Fruit fly (Drosophila melanogaster) Kc167 (cell line): ENCODE measurements around the gene emb.

Experiments
- h ChIP-seq: fragments of >200 bp; optimal IDR thresholded peaks from 3 replicates; lab custom pipeline; 2018; ENCODE audit warnings: missing external identifiers
- insv ChIP-seq: fragments of >200 bp; optimal IDR thresholded peaks from 3 replicates; lab custom pipeline; 2018; ENCODE audit warnings: missing external identifiers
- psq ChIP-seq: fragments of >200 bp; optimal IDR thresholded peaks from 2 replicates; lab custom pipeline; 2017; ENCODE audit warnings: missing external identifiers

dm6 chr2L:8424090-8424470, 20.7 kb downstream of the emb start:
- TF ChIP-seq insv = no peak
- no peak for TF ChIP-seq h (lab: Kevin White, UChicago)
- TF ChIP-seq psq (lab: Kevin White, UChicago) = no peak
